Worm (Caenorhabditis elegans): ENCODE results near the gene F59B2.3.

- no peak for TF ChIP-seq C34B4.2 (tag; optimal IDR thresholded peaks at IDR 0.05)
- TF ChIP-seq lin-13 (GFP tag; optimal IDR thresholded peaks at IDR 0.05), result peak; percentile 57
- TF ChIP-seq tbx-2 (tag; optimal IDR thresholded peaks at IDR 0.05), result peak; percentile 55
- TF ChIP-seq pqm-1 (tag; optimal IDR thresholded peaks at IDR 0.05), result no peak
- TF ChIP-seq ceh-90 (tag; optimal IDR thresholded peaks at IDR 0.05), result peak; percentile 39
Observed at ce11 chrIII:8971255-8972020, 28.1 kb downstream of the F59B2.3 start, which contains the start of the genes eif-3.D and R08D7.4.
